Worm (Caenorhabditis elegans) whole organism, young adult: ENCODE results near the gene noa-1.

Source experiments
- ama-1 ChIP-seq, 3 experiments: fragments of 150-350 bp in 1 of 3; sonication (generic microtip) in 2 of 3; optimal IDR thresholded peaks; 2 replicates each; lab custom pipeline; 2014 to 2018; ENCODE audit warnings: missing biosample characterization in 2 of 3, missing genetic modification characterization in 2 of 3, missing genetic modification reagents in 2 of 3
- attf-3 ChIP-seq: fragments of 200-800 bp; sonication (Bioruptor generic); conservative IDR thresholded peaks from 2 replicates; pipeline ENCODE4 v1.3.6; 2022; ENCODE audit warnings: missing genetic modification reagents, missing genetic modification characterization, missing compliant biosample characterization
- ceh-79 ChIP-seq: sonication (generic microtip); optimal IDR thresholded peaks from 2 replicates; lab custom pipeline; 2017; ENCODE audit warnings: mild to moderate bottlenecking, missing genetic modification characterization, missing compliant biosample characterization
- efl-1 ChIP-seq: fragments of 150-350 bp; optimal IDR thresholded peaks from 2 replicates; lab custom pipeline; 2014; ENCODE audit warnings: missing biosample characterization, missing genetic modification reagents, missing genetic modification characterization
- hsf-1 ChIP-seq: fragments of 200-800 bp; sonication (Bioruptor generic); IDR thresholded peaks from 2 replicates; pipeline ENCODE4 v1.3.6; 2022; ENCODE audit warnings: missing genetic modification reagents, missing genetic modification characterization, missing compliant biosample characterization
- lin-35 ChIP-seq, 3 experiments: fragments of 150-350 bp in 2 of 3; sonication (generic microtip) in 1 of 3; optimal IDR thresholded peaks; 2 replicates each; lab custom pipeline; 2014 to 2018; ENCODE audit warnings: missing biosample characterization in 3 of 3, missing genetic modification characterization in 3 of 3, missing genetic modification reagents in 3 of 3
- rec-8 ChIP-seq, 2 experiments: sonication (generic microtip); optimal IDR thresholded peaks; 2 replicates each; lab custom pipeline; 2016; ENCODE audit warnings: mild to moderate bottlenecking in 2 of 2, missing genetic modification characterization in 2 of 2, missing genetic modification reagents in 2 of 2, missing genotype in 2 of 2, missing biosample characterization in 1 of 2, missing compliant biosample characterization in 1 of 2, moderate library complexity in 1 of 2
- snpc-1.3 ChIP-seq: sonication (generic microtip); optimal IDR thresholded peaks from 2 replicates; lab custom pipeline; 2017; ENCODE audit warnings: missing genetic modification characterization, mild to moderate bottlenecking, missing compliant biosample characterization, antibody characterized with exemption, moderate library complexity, missing genotype, missing genetic modification reagents; ENCODE audit not compliant: insufficient read depth
- unc-62 ChIP-seq: fragments of 150-350 bp; optimal IDR thresholded peaks from 2 replicates; lab custom pipeline; 2014; ENCODE audit warnings: missing biosample characterization, missing genetic modification reagents, missing genetic modification characterization

ce11 chrII:13574395-13574794 lies 33.5 kb upstream of the noa-1 start:
- TF ChIP-seq snpc-1.3 (tag; lab: Kevin White, UChicago) (no peak), unc-62 (GFP tag; lab: Kevin White, UChicago) (no peak), lin-35 (GFP tag; optimal IDR thresholded peaks at IDR 0.05; lab: Kevin White, UChicago) (no peak), rec-8 (tag; optimal IDR thresholded peaks at IDR 0.05; lab: Kevin White, UChicago) (no peak), ceh-79 (no peak), ama-1 (optimal IDR thresholded peaks at IDR 0.05; lab: Kevin White, UChicago) (no peak), ama-1 (GFP tag; optimal IDR thresholded peaks at IDR 0.05; lab: Kevin White, UChicago) (no peak), attf-3 (GFP tag; lab: Robert Waterston, UW) (no peak), hsf-1 (no peak), efl-1 (GFP tag; lab: Kevin White, UChicago) (no peak)
